Worm (Caenorhabditis elegans) whole organism, young adult: ENCODE measurements around the gene zgpa-1.

ENCODE experiments used
- B0035.1 ChIP-seq: sonication (generic microtip); optimal IDR thresholded peaks from 2 replicates; lab custom pipeline; 2016; ENCODE audit warnings: missing genetic modification characterization, mild to moderate bottlenecking, missing compliant biosample characterization, missing genotype, missing genetic modification reagents
- F23B12.7 ChIP-seq: sonication (generic microtip); optimal IDR thresholded peaks from 2 replicates; lab custom pipeline; 2017; ENCODE audit warnings: missing genetic modification characterization, mild to moderate bottlenecking, missing compliant biosample characterization, antibody characterized with exemption, moderate library complexity; ENCODE audit not compliant: insufficient read depth
- F37B4.10 ChIP-seq: fragments of 200-800 bp; sonication (Bioruptor generic); IDR thresholded peaks from 2 replicates; pipeline ENCODE4 v1.3.6; 2022; ENCODE audit warnings: missing genetic modification characterization, missing compliant biosample characterization
- F49E8.2 ChIP-seq: sonication (generic microtip); optimal IDR thresholded peaks from 3 replicates; lab custom pipeline; 2017; ENCODE audit warnings: missing genetic modification characterization, mild to moderate bottlenecking, missing compliant biosample characterization, antibody characterized with exemption, moderate library complexity; ENCODE audit not compliant: insufficient read depth
- F55B11.4 ChIP-seq: sonication (generic microtip); optimal IDR thresholded peaks from 2 replicates; lab custom pipeline; 2016; ENCODE audit warnings: missing compliant biosample characterization, missing genetic modification characterization, borderline replicate concordance; ENCODE audit not compliant: insufficient read depth
- F57C9.4 ChIP-seq: sonication (generic microtip); optimal IDR thresholded peaks from 2 replicates; lab custom pipeline; 2017; ENCODE audit warnings: mild to moderate bottlenecking, missing genetic modification characterization, missing compliant biosample characterization
- K12H6.12 ChIP-seq: fragments of 200-800 bp; sonication (Bioruptor generic); optimal IDR thresholded peaks from 2 replicates; lab custom pipeline; 2018; ENCODE audit warnings: mild to moderate bottlenecking, missing genetic modification characterization, missing compliant biosample characterization
- akir-1 ChIP-seq: fragments of 200-800 bp; sonication (Bioruptor generic); optimal IDR thresholded peaks from 2 replicates; lab custom pipeline; 2018; ENCODE audit warnings: mild to moderate bottlenecking, missing genetic modification characterization, moderate library complexity, missing compliant biosample characterization
- attf-3 ChIP-seq: fragments of 200-800 bp; sonication (Bioruptor generic); conservative IDR thresholded peaks from 2 replicates; pipeline ENCODE4 v1.3.6; 2022; ENCODE audit warnings: missing genetic modification reagents, missing genetic modification characterization, missing compliant biosample characterization
- attf-5 ChIP-seq: fragments of 200-800 bp; sonication (Bioruptor generic); optimal IDR thresholded peaks from 2 replicates; lab custom pipeline; 2018; ENCODE audit warnings: mild to moderate bottlenecking, missing genetic modification characterization, missing compliant biosample characterization
- bed-1 ChIP-seq: fragments of 200-800 bp; sonication (Bioruptor generic); IDR thresholded peaks from 2 replicates; pipeline ENCODE4 v1.3.6; 2022; ENCODE audit warnings: missing genetic modification reagents, missing genetic modification characterization, missing compliant biosample characterization
- bed-2 ChIP-seq: fragments of 200-800 bp; sonication (Bioruptor generic); IDR thresholded peaks from 2 replicates; pipeline ENCODE4 v1.3.6; 2022; ENCODE audit warnings: missing genetic modification reagents, missing genetic modification characterization, missing compliant biosample characterization
- cebp-1 ChIP-seq, 2 experiments: fragments of 200-800 bp in 1 of 2; sonication (Bioruptor generic) in 1 of 2; sonication (generic microtip) in 1 of 2; IDR thresholded peaks in 1 of 2; optimal IDR thresholded peaks in 1 of 2; 2 replicates each; pipeline versions ENCODE4 v1.3.6 to Lab custom; 2017 to 2022; ENCODE audit warnings: missing compliant biosample characterization in 2 of 2, missing genetic modification characterization in 2 of 2, mild to moderate bottlenecking in 1 of 2, missing genetic modification reagents in 1 of 2, moderate library complexity in 1 of 2
- ceh-40 ChIP-seq: fragments of 200-800 bp; sonication (Bioruptor generic); IDR thresholded peaks from 2 replicates; pipeline ENCODE4 v1.3.6; 2022; ENCODE audit warnings: missing genetic modification characterization, missing compliant biosample characterization
- dox-1 ChIP-seq: fragments of 200-800 bp; sonication (Bioruptor generic); IDR thresholded peaks from 2 replicates; pipeline ENCODE4 v1.3.6; 2022; ENCODE audit warnings: missing genetic modification reagents, missing genetic modification characterization, missing compliant biosample characterization
- dpff-1 ChIP-seq: sonication (generic microtip); optimal IDR thresholded peaks from 2 replicates; lab custom pipeline; 2017; ENCODE audit warnings: mild to moderate bottlenecking, missing genetic modification characterization, missing compliant biosample characterization
- ekl-4 ChIP-seq: fragments of 200-800 bp; sonication (Bioruptor generic); IDR thresholded peaks from 2 replicates; pipeline ENCODE4 v1.3.6; 2022; ENCODE audit warnings: missing genetic modification reagents, missing genetic modification characterization, missing compliant biosample characterization
- him-1 ChIP-seq: sonication (generic microtip); optimal IDR thresholded peaks from 2 replicates; lab custom pipeline; 2016; ENCODE audit warnings: missing genotype, missing genetic modification reagents, missing genetic modification characterization, missing compliant biosample characterization
- hmg-1.2 ChIP-seq: fragments of 200-800 bp; sonication (Bioruptor generic); IDR thresholded peaks from 2 replicates; pipeline ENCODE4 v1.3.6; 2022; ENCODE audit warnings: missing genetic modification reagents, missing genetic modification characterization, missing compliant biosample characterization
- hrde-1 ChIP-seq: sonication (generic microtip); optimal IDR thresholded peaks from 2 replicates; lab custom pipeline; 2016; ENCODE audit warnings: missing genetic modification characterization, mild to moderate bottlenecking, missing compliant biosample characterization, moderate library complexity, missing genotype, missing genetic modification reagents, borderline replicate concordance
- hsf-1 ChIP-seq: fragments of 200-800 bp; sonication (Bioruptor generic); IDR thresholded peaks from 2 replicates; pipeline ENCODE4 v1.3.6; 2022; ENCODE audit warnings: missing genetic modification reagents, missing genetic modification characterization, missing compliant biosample characterization
- let-526 ChIP-seq: fragments of 200-800 bp; sonication (Bioruptor generic); IDR thresholded peaks from 2 replicates; pipeline ENCODE4 v1.3.6; 2022; ENCODE audit warnings: missing genetic modification reagents, missing genetic modification characterization, missing compliant biosample characterization
- let-607 ChIP-seq, 2 experiments: fragments of 200-800 bp in 1 of 2; sonication (Bioruptor generic) in 1 of 2; sonication (generic microtip) in 1 of 2; optimal IDR thresholded peaks; 2 replicates each; lab custom pipeline; 2016 to 2018; ENCODE audit warnings: mild to moderate bottlenecking in 2 of 2, missing compliant biosample characterization in 2 of 2, missing genetic modification characterization in 2 of 2, moderate library complexity in 2 of 2, missing genotype in 1 of 2
- lin-54 ChIP-seq: fragments of 200-800 bp; sonication (Bioruptor generic); optimal IDR thresholded peaks from 2 replicates; lab custom pipeline; 2018; ENCODE audit warnings: mild to moderate bottlenecking, missing genetic modification characterization, missing compliant biosample characterization
- lsl-1 ChIP-seq: fragments of 200-800 bp; sonication (Bioruptor generic); optimal IDR thresholded peaks from 2 replicates; lab custom pipeline; 2018; ENCODE audit warnings: mild to moderate bottlenecking, missing genetic modification characterization, moderate library complexity, missing compliant biosample characterization
- madf-3 ChIP-seq: fragments of 200-800 bp; sonication (Bioruptor generic); IDR thresholded peaks from 2 replicates; pipeline ENCODE4 v1.3.6; 2022; ENCODE audit warnings: missing genetic modification reagents, missing genetic modification characterization, missing compliant biosample characterization
- madf-8 ChIP-seq: fragments of 200-800 bp; sonication (Bioruptor generic); conservative IDR thresholded peaks from 2 replicates; pipeline ENCODE4 v1.3.6; 2022; ENCODE audit warnings: missing genetic modification reagents, missing genetic modification characterization, missing compliant biosample characterization
- mcd-1 ChIP-seq: fragments of 200-800 bp; sonication (Bioruptor generic); IDR thresholded peaks from 2 replicates; pipeline ENCODE4 v1.3.6; 2022; ENCODE audit warnings: missing genetic modification reagents, missing genetic modification characterization, missing compliant biosample characterization
- mel-28 ChIP-seq: sonication (generic microtip); optimal IDR thresholded peaks from 2 replicates; lab custom pipeline; 2016; ENCODE audit warnings: borderline replicate concordance, mild to moderate bottlenecking, missing genetic modification characterization, missing compliant biosample characterization
- mes-4 ChIP-seq: sonication (generic microtip); optimal IDR thresholded peaks from 2 replicates; lab custom pipeline; 2016; ENCODE audit warnings: missing genotype, missing genetic modification characterization, missing compliant biosample characterization
- nfya-2 ChIP-seq: fragments of 200-800 bp; sonication (Bioruptor generic); IDR thresholded peaks from 2 replicates; pipeline ENCODE4 v1.3.6; 2022; ENCODE audit warnings: missing genetic modification reagents, missing genetic modification characterization, missing compliant biosample characterization
- nhr-120 ChIP-seq: fragments of 200-800 bp; sonication (Bioruptor generic); IDR thresholded peaks from 2 replicates; pipeline ENCODE4 v1.3.6; 2022; ENCODE audit warnings: missing genetic modification characterization, missing compliant biosample characterization
- nhr-179 ChIP-seq: sonication (generic microtip); optimal IDR thresholded peaks from 2 replicates; lab custom pipeline; 2016; ENCODE audit warnings: mild to moderate bottlenecking, missing genetic modification characterization, missing compliant biosample characterization
- pha-4 ChIP-seq: fragments of 150-350 bp; sonication (generic microtip); optimal IDR thresholded peaks from 2 replicates; lab custom pipeline; 2014; ENCODE audit warnings: missing biosample characterization, missing genetic modification reagents, missing genetic modification characterization
- sea-2 ChIP-seq: fragments of 200-800 bp; sonication (Bioruptor generic); IDR thresholded peaks from 2 replicates; pipeline ENCODE4 v1.3.6; 2022; ENCODE audit warnings: missing genetic modification characterization, missing compliant biosample characterization
- tbp1 ChIP-seq: fragments of 200-800 bp; sonication (Bioruptor generic); optimal IDR thresholded peaks from 2 replicates; lab custom pipeline; 2018; ENCODE audit warnings: mild to moderate bottlenecking, missing genetic modification characterization, missing compliant biosample characterization
- tbx-9 ChIP-seq: sonication (generic microtip); optimal IDR thresholded peaks from 2 replicates; lab custom pipeline; 2016; ENCODE audit warnings: borderline replicate concordance, missing genetic modification characterization, inconsistent platforms, missing compliant biosample characterization
- unc-62 ChIP-seq: fragments of 150-350 bp; optimal IDR thresholded peaks from 2 replicates; lab custom pipeline; 2014; ENCODE audit warnings: missing biosample characterization, missing genetic modification reagents, missing genetic modification characterization
- zfh-2 ChIP-seq: fragments of 200-800 bp; sonication (Bioruptor generic); conservative IDR thresholded peaks from 2 replicates; pipeline ENCODE4 v1.3.6; 2022; ENCODE audit warnings: missing genetic modification reagents, missing genetic modification characterization, missing compliant biosample characterization
- ztf-22 ChIP-seq: fragments of 200-800 bp; sonication (Bioruptor generic); optimal IDR thresholded peaks from 2 replicates; lab custom pipeline; 2018; ENCODE audit warnings: mild to moderate bottlenecking, missing genetic modification characterization, moderate library complexity, missing compliant biosample characterization
- ztf-28 ChIP-seq: fragments of 200-800 bp; sonication (Bioruptor generic); IDR thresholded peaks from 2 replicates; pipeline ENCODE4 v1.3.6; 2022; ENCODE audit warnings: missing genetic modification reagents, missing genetic modification characterization, missing compliant biosample characterization

The zgpa-1 gene

DNA sequence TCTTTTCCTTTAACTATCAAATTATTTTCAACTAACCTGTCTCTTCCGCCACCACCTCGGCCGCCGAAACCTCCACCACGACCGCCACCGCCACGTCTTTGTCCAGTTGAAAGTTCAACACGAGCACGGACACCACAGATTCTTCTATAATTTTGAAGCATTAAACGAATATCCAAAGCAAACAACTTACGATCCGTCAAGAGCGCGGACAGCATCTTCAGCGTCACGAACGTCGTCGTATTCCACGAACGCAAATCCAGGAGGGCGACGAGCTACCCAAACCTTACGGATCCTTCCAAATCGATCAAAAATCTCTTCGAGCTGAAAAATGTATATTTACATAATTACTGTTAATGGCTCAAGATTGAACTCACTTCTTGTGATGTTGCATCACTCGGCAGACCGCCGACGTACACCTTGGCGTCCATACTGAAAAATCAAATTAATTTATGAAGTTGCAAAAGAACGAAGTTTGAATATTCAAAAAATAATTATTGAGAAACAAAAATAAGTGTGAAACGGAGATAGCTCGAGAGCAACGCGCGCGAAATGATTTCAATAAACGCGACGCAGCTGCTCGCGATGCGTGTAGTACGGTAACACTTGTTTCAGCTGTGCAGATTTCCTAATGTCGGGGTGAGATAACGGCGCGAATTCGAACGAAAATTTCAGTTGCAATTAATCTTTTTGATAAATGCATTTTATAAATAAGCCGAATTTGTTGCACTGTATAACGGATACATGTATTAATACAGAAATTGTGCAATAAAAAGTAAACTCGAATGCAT is 21.6 kb downstream of the zgpa-1 start, which contains the start of gene rsp-6 (continued):
- TF ChIP-seq ceh-40 (no peak), nfya-2 (GFP tag; lab: Robert Waterston, UW) (no peak), B0035.1 (no peak), unc-62 (GFP tag; lab: Kevin White, UChicago) (no peak), ztf-28 (GFP tag; lab: Robert Waterston, UW) (0 out of 2 replicates have a peak, but pooled peaks have one; percentile 8), him-1 (tag; lab: Kevin White, UChicago) (peak; percentile 43), mcd-1 (peak; percentile 83), F49E8.2 (tag; lab: Kevin White, UChicago) (peak; percentile 83), F55B11.4 (tag; lab: Kevin White, UChicago) (no peak), F23B12.7 (tag; lab: Kevin White, UChicago) (peak; percentile 81), lin-54 (peak; percentile 88), hsf-1 (GFP tag; lab: Robert Waterston, UW) (peak; percentile 67; the same call in 1 of the 2 replicates), ekl-4 (GFP tag; lab: Robert Waterston, UW) (peak; percentile 85), let-607 (tag; optimal IDR thresholded peaks at IDR 0.05; lab: Kevin White, UChicago) (peak in 1 of 2 experiments; percentile 60), dpff-1 (no peak), ztf-22 (GFP tag; lab: Kevin White, UChicago) (no peak), sea-2 (no peak), hrde-1 (no peak), bed-2 (GFP tag; lab: Robert Waterston, UW) (no peak), akir-1 (GFP tag; lab: Kevin White, UChicago) (no peak), F37B4.10 (GFP tag; lab: Robert Waterston, UW) (no peak), nhr-120 (GFP tag; lab: Robert Waterston, UW) (0 out of 2 replicates have a peak, but pooled peaks have one; percentile 43), lsl-1 (GFP tag; lab: Kevin White, UChicago) (peak; percentile 96), tbp1 (GFP tag; lab: Kevin White, UChicago) (peak; percentile 58), F57C9.4 (no peak), dox-1 (GFP tag; lab: Robert Waterston, UW) (peak; percentile 84), mes-4 (tag; lab: Kevin White, UChicago) (no peak), K12H6.12 (peak; percentile 73), pha-4 (tag; lab: Kevin White, UChicago) (peak; percentile 13), zfh-2 (GFP tag; lab: Robert Waterston, UW) (no peak), cebp-1 (GFP tag; IDR thresholded peaks at IDR 0.05; lab: Robert Waterston, UW) (peak; percentile 76), cebp-1 (tag; optimal IDR thresholded peaks at IDR 0.05; lab: Kevin White, UChicago) (peak; percentile 84)

DNA sequence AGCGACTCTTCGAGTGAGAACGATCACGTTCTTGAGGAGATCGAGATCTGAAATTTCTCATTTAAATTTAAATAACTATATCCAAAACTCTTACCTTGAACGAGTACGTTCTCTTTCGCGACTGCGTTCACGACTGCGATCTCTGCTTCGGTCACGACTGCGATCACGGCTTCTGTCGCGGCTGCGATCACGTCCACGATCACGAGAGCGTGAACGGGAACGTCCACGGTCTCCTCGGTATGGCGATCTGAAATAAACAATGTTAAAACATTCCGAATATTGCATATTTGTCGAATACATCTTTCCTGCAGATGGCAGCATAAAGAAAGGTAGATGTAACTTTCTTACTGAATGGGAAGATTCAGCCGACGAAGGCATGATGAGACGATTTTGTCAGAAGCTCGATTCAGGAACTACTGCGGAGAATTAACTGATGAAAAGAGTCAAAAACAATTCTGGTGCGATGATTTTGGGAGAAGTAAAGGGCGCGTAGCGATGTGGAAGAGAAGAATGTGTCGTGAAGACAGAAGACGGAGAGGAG is 22.4 kb downstream of the zgpa-1 start:
- TF ChIP-seq attf-5 = no peak
- peak; percentile 36; the same call in 1 of the 2 replicates for TF ChIP-seq zfh-2 (GFP tag; lab: Robert Waterston, UW)
- no peak for TF ChIP-seq attf-3 (GFP tag; lab: Robert Waterston, UW)
- TF ChIP-seq tbx-9 (tag; lab: Kevin White, UChicago) = no peak
- 0 out of 2 replicates have a peak, but pooled peaks have one; percentile 12 for TF ChIP-seq madf-8 (GFP tag; lab: Robert Waterston, UW)
- TF ChIP-seq bed-1 (GFP tag; lab: Robert Waterston, UW) = no peak
- 0 out of 2 replicates have a peak, but pooled peaks have one; percentile 47 for TF ChIP-seq let-526 (GFP tag; lab: Robert Waterston, UW)
- TF ChIP-seq nhr-179 (tag; lab: Kevin White, UChicago) = no peak
- TF ChIP-seq mcd-1 = peak; percentile 7; the same call in 1 of the 2 replicates
- TF ChIP-seq mel-28 (tag; lab: Kevin White, UChicago) = no peak
- TF ChIP-seq madf-3 (GFP tag; lab: Robert Waterston, UW) = peak; percentile 57; the same call in 1 of the 2 replicates
- no peak for TF ChIP-seq hmg-1.2
